Worm (Caenorhabditis elegans): ENCODE results near the gene fbxb-75.

Gene fbxb-75

ce11 chrIV:4406054-4406539 lies 34.9 kb downstream of the fbxb-75 start:
- TF ChIP-seq sma-9 (GFP tag; optimal IDR thresholded peaks at IDR 0.05): peak; percentile 63
- no peak for TF ChIP-seq sma-9 (tag; optimal IDR thresholded peaks at IDR 0.05)
- peak; percentile 46 for TF ChIP-seq ztf-4 (tag; optimal IDR thresholded peaks at IDR 0.05)
- TF ChIP-seq R02D3.7 (tag; optimal IDR thresholded peaks at IDR 0.05): no peak
- peak; percentile 76 for TF ChIP-seq C34F6.9 (tag; optimal IDR thresholded peaks at IDR 0.05)
- TF ChIP-seq aly-2 (tag; optimal IDR thresholded peaks at IDR 0.05): no peak
- no peak for TF ChIP-seq peb-1 (tag; optimal IDR thresholded peaks at IDR 0.05)
- peak; percentile 56 for TF ChIP-seq Y55F3AM.14 (GFP tag; optimal IDR thresholded peaks at IDR 0.05)
- TF ChIP-seq ama-1 (optimal IDR thresholded peaks at IDR 0.05): no peak
- peak; percentile 67 for TF ChIP-seq lin-11 (tag; optimal IDR thresholded peaks at IDR 0.05)
- TF ChIP-seq blmp-1 (tag; optimal IDR thresholded peaks at IDR 0.05; ENCODE audit: insufficient read depth): peak; percentile 36
- TF ChIP-seq zag-1 (tag; optimal IDR thresholded peaks at IDR 0.05): peak; percentile 25
- TF ChIP-seq sem-4 (tag; optimal IDR thresholded peaks at IDR 0.05): no peak
- peak; percentile 10 for TF ChIP-seq mab-5 (tag; optimal IDR thresholded peaks at IDR 0.05)
- peak; percentile 80 for TF ChIP-seq lin-13 (GFP tag; optimal IDR thresholded peaks at IDR 0.05)
- TF ChIP-seq lin-39 (tag; optimal IDR thresholded peaks at IDR 0.05): peak; percentile 25
- peak; percentile 63 for TF ChIP-seq sma-3 (GFP tag; optimal IDR thresholded peaks at IDR 0.05)
- peak; percentile 89 for TF ChIP-seq unc-55 (GFP tag; optimal IDR thresholded peaks at IDR 0.05)
- no peak for TF ChIP-seq nhr-12 (tag; optimal IDR thresholded peaks at IDR 0.05)
- TF ChIP-seq F13H6.1 (tag; optimal IDR thresholded peaks at IDR 0.05): peak; percentile 60
- TF ChIP-seq gmeb-1 (tag; optimal IDR thresholded peaks at IDR 0.05): peak; percentile 19
- TF ChIP-seq nhr-6 (tag; optimal IDR thresholded peaks at IDR 0.05): peak; percentile 38
- peak; percentile 30 for TF ChIP-seq nhr-21 (tag; optimal IDR thresholded peaks at IDR 0.05)
- no peak for TF ChIP-seq egl-27 (tag; optimal IDR thresholded peaks at IDR 0.05)
- TF ChIP-seq mdl-1 (tag; optimal IDR thresholded peaks at IDR 0.05): no peak
- peak; percentile 57 for TF ChIP-seq nhr-25 (tag; optimal IDR thresholded peaks at IDR 0.05)
- no peak for TF ChIP-seq elt-3 (tag; optimal IDR thresholded peaks at IDR 0.05)
- peak; percentile 19 for TF ChIP-seq ceh-16 (tag; optimal IDR thresholded peaks at IDR 0.05)
- peak; percentile 76 for TF ChIP-seq fos-1 (tag; optimal IDR thresholded peaks at IDR 0.05)
- TF ChIP-seq ZK546.5 (tag; optimal IDR thresholded peaks at IDR 0.05): no peak
- peak; percentile 31 to 75 for TF ChIP-seq lsy-2 (tag; optimal IDR thresholded peaks at IDR 0.05)
- TF ChIP-seq nhr-129 (tag; optimal IDR thresholded peaks at IDR 0.05): peak; percentile 85
- no peak for TF ChIP-seq nhr-10 (tag; optimal IDR thresholded peaks at IDR 0.05)
- TF ChIP-seq crh-2 (tag; optimal IDR thresholded peaks at IDR 0.05): peak; percentile 21

- no peak for TF ChIP-seq unc-62 (GFP tag; optimal IDR thresholded peaks at IDR 0.05)
- no peak for TF ChIP-seq nhr-237 (tag; optimal IDR thresholded peaks at IDR 0.05)
- TF ChIP-seq elt-1 (tag; optimal IDR thresholded peaks at IDR 0.05): no peak
- peak; percentile 29 for TF ChIP-seq nhr-21 (tag; optimal IDR thresholded peaks at IDR 0.05)
- TF ChIP-seq sma-9 (GFP tag; optimal IDR thresholded peaks at IDR 0.05): peak; percentile 52
- TF ChIP-seq sma-9 (tag; optimal IDR thresholded peaks at IDR 0.05): no peak
- 0 out of 2 replicates have a peak, but pooled peaks have one; percentile 67 for TF ChIP-seq ztf-1 (GFP tag; conservative IDR thresholded peaks at IDR 0.05)
- TF ChIP-seq lin-39 (tag; optimal IDR thresholded peaks at IDR 0.05): no peak
- TF ChIP-seq R02D3.7 (tag; optimal IDR thresholded peaks at IDR 0.05): no peak
- peak; percentile 17 for TF ChIP-seq gmeb-1 (tag; optimal IDR thresholded peaks at IDR 0.05)
- no peak for TF ChIP-seq unc-39 (tag; optimal IDR thresholded peaks at IDR 0.05)
- TF ChIP-seq ama-1 (optimal IDR thresholded peaks at IDR 0.05): no peak
- TF ChIP-seq peb-1 (tag; optimal IDR thresholded peaks at IDR 0.05): no peak
- TF ChIP-seq lin-13 (GFP tag; optimal IDR thresholded peaks at IDR 0.05): no peak
- no peak for TF ChIP-seq C34F6.9 (tag; optimal IDR thresholded peaks at IDR 0.05)
- no peak for TF ChIP-seq alr-1 (tag; optimal IDR thresholded peaks at IDR 0.05)
- no peak for TF ChIP-seq snpc-4 (tag; optimal IDR thresholded peaks at IDR 0.05)
- no peak for TF ChIP-seq nhr-23 (tag; optimal IDR thresholded peaks at IDR 0.05)
- no peak for TF ChIP-seq Y55F3AM.14 (GFP tag; optimal IDR thresholded peaks at IDR 0.05)
- TF ChIP-seq nhr-10 (tag; optimal IDR thresholded peaks at IDR 0.05): no peak
- TF ChIP-seq crh-2 (tag; optimal IDR thresholded peaks at IDR 0.05): peak; percentile 55
- TF ChIP-seq elt-3 (tag; optimal IDR thresholded peaks at IDR 0.05): no peak
- TF ChIP-seq mdl-1 (tag; optimal IDR thresholded peaks at IDR 0.05): no peak
- TF ChIP-seq nhr-129 (tag; optimal IDR thresholded peaks at IDR 0.05): peak; percentile 74
- TF ChIP-seq egl-27 (tag; optimal IDR thresholded peaks at IDR 0.05): no peak
- no peak for TF ChIP-seq ceh-16 (tag; optimal IDR thresholded peaks at IDR 0.05)
- TF ChIP-seq nhr-11 (tag; optimal IDR thresholded peaks at IDR 0.05): no peak
- no peak for TF ChIP-seq nhr-12 (tag; optimal IDR thresholded peaks at IDR 0.05)
- TF ChIP-seq zag-1 (tag; optimal IDR thresholded peaks at IDR 0.05): no peak
- no peak for TF ChIP-seq sma-3 (GFP tag; optimal IDR thresholded peaks at IDR 0.05)
- TF ChIP-seq blmp-1 (tag; optimal IDR thresholded peaks at IDR 0.05; ENCODE audit: insufficient read depth): no peak
- no peak for TF ChIP-seq mbf-1 (tag; optimal IDR thresholded peaks at IDR 0.05)
- TF ChIP-seq unc-55 (GFP tag; optimal IDR thresholded peaks at IDR 0.05): no peak
- TF ChIP-seq nhr-25 (tag; optimal IDR thresholded peaks at IDR 0.05): no peak
- TF ChIP-seq ZK546.5 (tag; optimal IDR thresholded peaks at IDR 0.05): no peak
- no peak for TF ChIP-seq lin-11 (tag; optimal IDR thresholded peaks at IDR 0.05)
- no peak for TF ChIP-seq ceh-82 (tag; optimal IDR thresholded peaks at IDR 0.05)
- no peak for TF ChIP-seq sem-4 (tag; optimal IDR thresholded peaks at IDR 0.05)
- no peak for TF ChIP-seq nhr-6 (tag; optimal IDR thresholded peaks at IDR 0.05)
- TF ChIP-seq ztf-4 (tag; optimal IDR thresholded peaks at IDR 0.05): peak; percentile 3
- TF ChIP-seq dmd-4 (tag; optimal IDR thresholded peaks at IDR 0.05): no peak
- no peak for TF ChIP-seq skn-1 (tag; optimal IDR thresholded peaks at IDR 0.05)
- TF ChIP-seq F13H6.1 (tag; optimal IDR thresholded peaks at IDR 0.05): peak; percentile 13
- no peak for TF ChIP-seq nhr-77 (tag; optimal IDR thresholded peaks at IDR 0.05)
- peak in 1 of 2 experiments; percentile 8 for TF ChIP-seq lsy-2 (tag; optimal IDR thresholded peaks at IDR 0.05)
- no peak for TF ChIP-seq mab-5 (tag; optimal IDR thresholded peaks at IDR 0.05)
These were observed 35.9 kb downstream of the fbxb-75 start, which contains the start of gene Y24D9A.7 for ce11 chrIV:4405126-4405525. Gene Y24D9A.7, minus strand, starts transcription at chrIV:4405171.

Data from whole organism, L2 larva.